Fruit fly (Drosophila melanogaster): ENCODE measurements around the gene Nhe2.

Gene Nhe2

DNA sequence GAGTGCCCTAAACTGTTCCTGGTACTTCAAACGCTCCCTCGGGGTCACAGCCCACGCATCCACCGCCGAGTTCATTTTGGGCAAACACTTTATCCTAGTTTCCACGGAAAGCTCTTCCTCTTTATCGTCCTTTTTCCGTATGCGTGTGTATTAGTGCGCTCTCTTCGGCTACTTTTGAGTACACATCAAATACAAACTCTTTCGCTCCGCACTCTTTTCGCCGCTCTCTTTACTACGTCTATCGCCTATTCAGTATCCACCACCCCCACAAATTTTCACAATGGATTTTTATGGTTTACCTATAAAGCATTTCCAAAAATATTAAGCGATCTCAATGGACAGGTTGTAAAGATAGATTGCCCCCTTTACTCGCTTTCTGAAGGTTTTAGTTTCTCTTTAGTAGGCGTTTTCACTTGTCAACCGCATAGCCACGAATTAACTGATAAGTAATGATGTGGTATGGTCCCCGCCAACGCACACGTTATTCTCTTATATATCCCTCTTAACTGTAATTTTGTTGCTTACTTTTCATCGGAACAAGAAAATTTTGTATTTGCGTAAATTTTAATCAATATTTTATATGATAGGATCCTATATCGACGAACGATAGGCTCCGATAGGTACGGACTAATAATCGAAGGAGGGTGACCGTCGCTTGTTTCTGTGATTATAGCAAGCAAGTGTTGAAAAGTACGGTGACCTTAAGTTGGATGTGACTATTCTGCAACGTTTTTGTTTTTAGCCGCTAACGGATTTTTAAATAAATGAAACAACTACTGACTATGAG is 37.5 kb downstream of the Nhe2 start, which contains the start of gene Dap160 (continued):
- TF ChIP-seq CG10267 (tag; optimal IDR thresholded peaks at IDR 0.05) (peak; percentile 89), disco-r (GFP tag; optimal IDR thresholded peaks at IDR 0.05) (no peak), seq (GFP tag; IDR thresholded peaks at IDR 0.05) (peak; percentile 29; the same call in 1 of the 2 replicates), CG14965 (GFP tag; optimal IDR thresholded peaks at IDR 0.05; ENCODE audit: borderline replicate concordance) (no peak), bigmax (GFP tag; optimal IDR thresholded peaks at IDR 0.05) (no peak), Dbx (GFP tag; IDR thresholded peaks at IDR 0.05) (peak; percentile 39; the same call in 1 of the 3 replicates), onecut (GFP tag; IDR thresholded peaks at IDR 0.05) (peak; percentile 79), CG32772 (GFP tag; IDR thresholded peaks at IDR 0.05) (no peak), HmgD (GFP tag; optimal IDR thresholded peaks at IDR 0.05) (no peak), lbe (GFP tag; optimal IDR thresholded peaks at IDR 0.05) (peak; percentile 3), knrl (GFP tag; IDR thresholded peaks at IDR 0.05; ENCODE audit: partially characterized antibody) (peak; percentile 68), grn (GFP tag; optimal IDR thresholded peaks at IDR 0.05) (peak; percentile 36), MBD-R2 (GFP tag; IDR thresholded peaks at IDR 0.05) (peak; percentile 29; the same call in 1 of the 2 replicates), BEAF-32 (GFP tag; optimal IDR thresholded peaks at IDR 0.05) (peak; percentile 70), pzg (GFP tag; optimal IDR thresholded peaks at IDR 0.05) (peak; percentile 67), CG3407 (GFP tag; optimal IDR thresholded peaks at IDR 0.05) (no peak), Fer1 (GFP tag; optimal IDR thresholded peaks at IDR 0.05) (peak; percentile 41), CG4404 (GFP tag; IDR thresholded peaks at IDR 0.05) (no peak), CG15514 (GFP tag; optimal IDR thresholded peaks at IDR 0.05) (peak; percentile 82), wor (GFP tag; IDR thresholded peaks at IDR 0.05) (no peak), CG4617 (GFP tag; optimal IDR thresholded peaks at IDR 0.05; ENCODE audit: borderline replicate concordance) (peak; percentile 80), CG12769 (tag; optimal IDR thresholded peaks at IDR 0.05) (no peak), CG11560 (tag; IDR thresholded peaks at IDR 0.05) (no peak), Med (GFP tag) (peak; percentile 79), CG18476 (GFP tag; optimal IDR thresholded peaks at IDR 0.05) (no peak), CG34376 (GFP tag; optimal IDR thresholded peaks at IDR 0.05) (peak; percentile 51), cad (GFP tag; optimal IDR thresholded peaks at IDR 0.05) (no peak), row (GFP tag; IDR thresholded peaks at IDR 0.05) (peak; percentile 67), oc (tag; optimal IDR thresholded peaks at IDR 0.05) (no peak), Dref (GFP tag; IDR thresholded peaks at IDR 0.05) (peak; percentile 82), Ptx1 (GFP tag; IDR thresholded peaks at IDR 0.05) (no peak), esg (GFP tag; conservative IDR thresholded peaks at IDR 0.05) (no peak), zen2 (GFP tag; IDR thresholded peaks at IDR 0.05; ENCODE audit: partially characterized antibody) (peak; percentile 50; the same call in 1 of the 3 replicates), toy (GFP tag; IDR thresholded peaks at IDR 0.05) (no peak), CG2116 (GFP tag; optimal IDR thresholded peaks at IDR 0.05) (peak; percentile 30), CG2120 (GFP tag; optimal IDR thresholded peaks at IDR 0.05) (peak; percentile 51), CG7963 (GFP tag; IDR thresholded peaks at IDR 0.05; ENCODE audit: partially characterized antibody) (peak; percentile 81), CG9797 (GFP tag; optimal IDR thresholded peaks at IDR 0.05) (peak; percentile 29), Myb (GFP tag; optimal IDR thresholded peaks at IDR 0.05) (peak; percentile 92), Doc3 (GFP tag; IDR thresholded peaks at IDR 0.05; ENCODE audit: partially characterized antibody) (peak; percentile 47; the same call in 1 of the 3 replicates), CG13287 (GFP tag; IDR thresholded peaks at IDR 0.05; ENCODE audit: partially characterized antibody) (peak; percentile 77), gsb (GFP tag; IDR thresholded peaks at IDR 0.05) (no peak), dmrt99B (tag; optimal IDR thresholded peaks at IDR 0.05) (no peak), CG1024 (GFP tag; IDR thresholded peaks at IDR 0.05) (0 out of 2 replicates have a peak, but pooled peaks have one; percentile 33), stwl (tag; optimal IDR thresholded peaks at IDR 0.05) (peak; percentile 79), amos (GFP tag; IDR thresholded peaks at IDR 0.05; ENCODE audit: partially characterized antibody) (peak; percentile 85), sisA (GFP tag; IDR thresholded peaks at IDR 0.05) (no peak), HmgZ (tag; optimal IDR thresholded peaks at IDR 0.05) (peak; percentile 34), CG11696 (GFP tag; IDR thresholded peaks at IDR 0.05) (no peak)

Measured in whole organism, embryonic.